Fruit fly (Drosophila melanogaster) whole organism, adult: ENCODE measurements around the gene CG31988.

Source experiments
- bab1 ChIP-seq: fragments of 200-800 bp; sonication (Bioruptor generic); optimal IDR thresholded peaks from 3 replicates; lab custom pipeline; 2019; ENCODE audit warnings: missing biosample characterization, mild to moderate bottlenecking, missing genetic modification characterization, moderate library complexity
- ovo ChIP-seq: fragments of 200-800 bp; sonication (Bioruptor generic); optimal IDR thresholded peaks from 2 replicates; lab custom pipeline; 2016; ENCODE audit warnings: missing biosample characterization, missing genetic modification characterization

Gene CG31988

DNA sequence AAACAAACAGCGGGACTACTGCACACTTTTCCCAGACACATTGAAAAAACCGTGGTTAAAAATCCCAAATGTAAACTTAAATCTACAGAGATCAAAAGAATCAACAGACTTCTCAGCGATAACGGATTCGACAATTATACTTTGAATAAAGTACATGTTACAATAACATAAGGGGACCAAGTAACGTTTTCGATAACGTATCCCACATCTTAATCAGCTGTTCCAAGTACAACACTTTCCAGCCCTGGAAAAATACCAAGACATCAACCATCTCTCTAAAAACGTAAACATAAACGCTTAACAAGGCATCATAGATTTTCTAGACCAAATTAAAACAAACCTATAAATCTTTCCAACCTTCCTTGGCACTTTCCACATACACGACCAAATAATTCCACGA is 48.8 kb downstream of the CG31988 start:
- no peak for TF ChIP-seq ovo (GFP tag; lab: Kevin White, UChicago)
- TF ChIP-seq bab1 (GFP tag; lab: Kevin White, UChicago) = peak; percentile 22
